Fruit fly (Drosophila melanogaster): ENCODE data around the gene Mcm10.

Gene Mcm10

DNA sequence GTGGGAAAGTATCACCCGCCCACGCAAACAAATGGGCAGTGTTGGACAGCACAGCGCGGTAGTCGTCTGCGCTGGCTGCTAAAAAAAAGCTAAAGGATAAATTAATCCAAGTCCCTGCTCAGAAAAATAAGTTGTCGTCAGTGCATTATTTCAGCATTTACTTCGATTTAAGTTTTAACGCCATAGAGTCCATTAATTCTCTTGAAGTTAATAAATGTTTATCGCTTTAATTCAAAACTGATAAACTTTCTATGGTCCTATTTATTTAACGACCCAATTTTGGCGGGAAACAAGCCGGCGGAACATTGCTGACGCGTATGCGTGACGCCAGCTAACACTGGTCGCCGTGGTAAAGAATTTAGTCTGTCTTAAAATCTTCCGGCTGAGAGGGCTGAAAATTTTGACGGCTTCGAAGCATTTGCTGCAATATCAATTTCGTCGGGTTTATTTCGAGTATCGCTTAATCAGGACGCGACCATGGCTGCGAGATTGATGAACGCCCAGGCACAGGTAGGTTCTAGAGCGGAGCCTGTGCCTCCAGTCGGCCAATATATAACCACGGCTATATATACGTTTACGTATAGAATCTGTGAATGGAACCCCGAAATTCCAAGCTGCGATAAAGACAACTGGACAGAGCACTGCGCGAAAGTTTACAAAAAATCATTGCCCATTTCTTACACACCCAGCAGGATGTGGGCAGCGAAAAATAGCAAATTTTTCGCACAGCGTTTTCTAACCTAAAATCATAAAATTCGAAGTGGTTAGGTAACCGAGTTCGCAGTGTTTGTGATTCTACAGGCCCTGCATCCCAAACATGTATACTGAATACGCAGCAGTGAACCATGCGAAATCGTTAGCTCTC is 11.2 kb upstream of the Mcm10 start, which contains the start of the genes mAcon1, CG43345 and CG43346 (continued):
- TF ChIP-seq Stat92E (GFP tag; optimal IDR thresholded peaks at IDR 0.05) (no peak), CG34376 (GFP tag; optimal IDR thresholded peaks at IDR 0.05) (peak; percentile 89), CG9215 (GFP tag; IDR thresholded peaks at IDR 0.05) (peak; percentile 83), CG7963 (GFP tag; IDR thresholded peaks at IDR 0.05; ENCODE audit: partially characterized antibody) (no peak), HmgD (GFP tag; optimal IDR thresholded peaks at IDR 0.05) (peak; percentile 88), Six4 (GFP tag; optimal IDR thresholded peaks at IDR 0.05) (peak; percentile 62), CG16863 (GFP tag; optimal IDR thresholded peaks at IDR 0.05) (peak; percentile 81), CG16779 (GFP tag; IDR thresholded peaks at IDR 0.05) (no peak), CG10654 (GFP tag; optimal IDR thresholded peaks at IDR 0.05) (peak; percentile 61), CG18476 (GFP tag; optimal IDR thresholded peaks at IDR 0.05) (peak; percentile 68), YL-1 (GFP tag; optimal IDR thresholded peaks at IDR 0.05) (peak; percentile 53), Oli (tag; optimal IDR thresholded peaks at IDR 0.05) (peak; percentile 75), dimm (GFP tag; IDR thresholded peaks at IDR 0.05) (no peak), CG4328 (GFP tag; optimal IDR thresholded peaks at IDR 0.05) (peak; percentile 77), BtbVII (GFP tag; optimal IDR thresholded peaks at IDR 0.05) (peak; percentile 54), hkb (optimal IDR thresholded peaks at IDR 0.05) (peak; percentile 51), hkb (GFP tag; IDR thresholded peaks at IDR 0.05) (peak; percentile 72), CG11093 (GFP tag; IDR thresholded peaks at IDR 0.05) (0 out of 3 replicates have a peak, but pooled peaks have one; percentile 43), Lpt (GFP tag; optimal IDR thresholded peaks at IDR 0.05) (no peak), shn (GFP tag; optimal IDR thresholded peaks at IDR 0.05) (peak; percentile 92), CG14965 (GFP tag; optimal IDR thresholded peaks at IDR 0.05; ENCODE audit: borderline replicate concordance) (peak; percentile 26), C15 (GFP tag; IDR thresholded peaks at IDR 0.05) (no peak), crp (GFP tag; optimal IDR thresholded peaks at IDR 0.05) (peak in 1 of 2 experiments; percentile 80), her (GFP tag; optimal IDR thresholded peaks at IDR 0.05) (peak; percentile 84), CG11723 (GFP tag; optimal IDR thresholded peaks at IDR 0.05) (peak; percentile 72), CG9817 (tag; optimal IDR thresholded peaks at IDR 0.05) (peak; percentile 79), fd96Cb (tag; optimal IDR thresholded peaks at IDR 0.05) (peak; percentile 54), CG11695 (GFP tag; IDR thresholded peaks at IDR 0.05) (no peak), CG3065 (GFP tag; optimal IDR thresholded peaks at IDR 0.05) (peak; percentile 64), chinmo (GFP tag; IDR thresholded peaks at IDR 0.05; ENCODE audit: partially characterized antibody) (no peak), esg (GFP tag; conservative IDR thresholded peaks at IDR 0.05) (peak; percentile 30), Atf-2 (GFP tag; optimal IDR thresholded peaks at IDR 0.05) (peak; percentile 84), danr (GFP tag; IDR thresholded peaks at IDR 0.05) (peak; percentile 66; the same call in 1 of the 2 replicates), HHEX (GFP tag; optimal IDR thresholded peaks at IDR 0.05) (peak; percentile 79), tup (GFP tag; optimal IDR thresholded peaks at IDR 0.05) (peak; percentile 65), CG11504 (tag; optimal IDR thresholded peaks at IDR 0.05) (no peak), CG1647 (GFP tag; optimal IDR thresholded peaks at IDR 0.05) (peak; percentile 70), nerfin-1 (tag; optimal IDR thresholded peaks at IDR 0.05) (peak; percentile 71), ftz-f1 (GFP tag; optimal IDR thresholded peaks at IDR 0.05) (peak; percentile 53), emc (GFP tag; optimal IDR thresholded peaks at IDR 0.05) (peak; percentile 84), CG15011 (GFP tag; optimal IDR thresholded peaks at IDR 0.05) (no peak), nom (GFP tag; optimal IDR thresholded peaks at IDR 0.05) (peak; percentile 75), CG13287 (GFP tag; IDR thresholded peaks at IDR 0.05; ENCODE audit: partially characterized antibody) (no peak; the same call in 1 of the 2 replicates), CG10321 (GFP tag; IDR thresholded peaks at IDR 0.05) (peak; percentile 47; the same call in 1 of the 2 replicates), CG10462 (GFP tag; optimal IDR thresholded peaks at IDR 0.05) (peak; percentile 40), NFAT (GFP tag; IDR thresholded peaks at IDR 0.05) (no peak), CG13624 (GFP tag; optimal IDR thresholded peaks at IDR 0.05) (peak; percentile 91), p53 (GFP tag; optimal IDR thresholded peaks at IDR 0.05) (peak; percentile 62)
